Worm (Caenorhabditis elegans) whole organism, L4 larva: Measurements from ENCODE around the gene lsd-1.

Experiments
- D1046.2 ChIP-seq: fragments of 200-800 bp; sonication (Bioruptor generic); IDR thresholded peaks from 2 replicates; pipeline ENCODE4 v1.3.6; 2022; ENCODE audit warnings: missing genetic modification characterization, missing compliant biosample characterization
- F49E8.2 ChIP-seq: sonication (generic microtip); optimal IDR thresholded peaks from 2 replicates; lab custom pipeline; 2016; ENCODE audit warnings: missing compliant biosample characterization, mild to moderate bottlenecking, missing genetic modification characterization, borderline replicate concordance
- R02D3.7 ChIP-seq: fragments of 150-350 bp; sonication (generic microtip); optimal IDR thresholded peaks from 3 replicates; lab custom pipeline; 2014; ENCODE audit warnings: missing biosample characterization, missing genetic modification characterization
- T20F7.1 ChIP-seq: fragments of 200-800 bp; sonication (Bioruptor generic); optimal IDR thresholded peaks from 2 replicates; lab custom pipeline; 2018; ENCODE audit warnings: mild to moderate bottlenecking, missing genetic modification characterization, missing compliant biosample characterization
- Y105C5A.15 ChIP-seq: fragments of 200-800 bp; sonication (Bioruptor generic); IDR thresholded peaks from 2 replicates; pipeline ENCODE4 v1.3.6; 2022; ENCODE audit warnings: missing genetic modification characterization, missing compliant biosample characterization
- Y5F2A.4 ChIP-seq: fragments of 200-800 bp; sonication (Bioruptor generic); optimal IDR thresholded peaks from 2 replicates; lab custom pipeline; 2018; ENCODE audit warnings: mild to moderate bottlenecking, missing genetic modification characterization, missing compliant biosample characterization
- ZK546.5 ChIP-seq, 2 experiments: sonication (generic microtip); optimal IDR thresholded peaks; 2 replicates each; lab custom pipeline; 2017; ENCODE audit warnings: missing biosample characterization in 2 of 2, missing genetic modification characterization in 2 of 2
- aha-1 ChIP-seq: fragments of 150-350 bp; peaks from one replicate; lab custom pipeline; 2014; ENCODE audit warnings: missing biosample characterization, missing genetic modification characterization
- aly-2 ChIP-seq: sonication (generic microtip); optimal IDR thresholded peaks from 2 replicates; lab custom pipeline; 2018; ENCODE audit warnings: missing biosample characterization, missing genetic modification characterization
- ceh-20 ChIP-seq: fragments of 200-800 bp; sonication (Bioruptor generic); IDR thresholded peaks from 2 replicates; pipeline ENCODE4 v1.3.6; 2022; ENCODE audit warnings: missing genetic modification reagents, missing genetic modification characterization, missing compliant biosample characterization
- ces-1 ChIP-seq: fragments of 150-350 bp; sonication (generic microtip); optimal IDR thresholded peaks from 4 replicates; lab custom pipeline; 2014; ENCODE audit warnings: missing biosample characterization, missing genetic modification reagents, missing genetic modification characterization
- daf-16 ChIP-seq, 3 experiments: sonication (generic microtip); optimal IDR thresholded peaks; 2 replicates each; lab custom pipeline; 2016 to 2017; ENCODE audit warnings: missing genetic modification characterization in 3 of 3, missing genetic modification reagents in 3 of 3, mild to moderate bottlenecking in 2 of 3, missing compliant biosample characterization in 2 of 3, missing biosample characterization in 1 of 3, moderate library complexity in 1 of 3
- dve-1 ChIP-seq: sonication (generic microtip); optimal IDR thresholded peaks from 2 replicates; lab custom pipeline; 2017; ENCODE audit warnings: antibody characterized with exemption, mild to moderate bottlenecking, missing genetic modification characterization, missing compliant biosample characterization; ENCODE audit not compliant: insufficient read depth
- egl-43 ChIP-seq: fragments of 200-800 bp; sonication (Bioruptor generic); IDR thresholded peaks from 2 replicates; pipeline ENCODE4 v1.3.6; 2022; ENCODE audit warnings: missing genetic modification reagents, missing genetic modification characterization, missing compliant biosample characterization
- fkh-10 ChIP-seq: fragments of 150-350 bp; optimal IDR thresholded peaks from 2 replicates; lab custom pipeline; 2014; ENCODE audit warnings: missing biosample characterization, missing genetic modification reagents, missing genetic modification characterization
- gei-8 ChIP-seq: fragments of 200-800 bp; sonication (Bioruptor generic); optimal IDR thresholded peaks from 2 replicates; lab custom pipeline; 2018; ENCODE audit warnings: mild to moderate bottlenecking, missing genetic modification characterization, missing compliant biosample characterization
- hif-1 ChIP-seq, 2 experiments: sonication (generic microtip); optimal IDR thresholded peaks; 2 replicates each; lab custom pipeline; 2016 to 2017; ENCODE audit warnings: missing compliant biosample characterization in 2 of 2, missing genetic modification characterization in 2 of 2, missing genetic modification reagents in 2 of 2, missing genotype in 2 of 2, mild to moderate bottlenecking in 1 of 2
- hlh-30 ChIP-seq: sonication (generic microtip); optimal IDR thresholded peaks from 2 replicates; lab custom pipeline; 2017; ENCODE audit warnings: antibody characterized with exemption, mild to moderate bottlenecking, missing genetic modification characterization, missing compliant biosample characterization; ENCODE audit not compliant: insufficient read depth
- lim-7 ChIP-seq: fragments of 200-800 bp; sonication (Bioruptor generic); IDR thresholded peaks from 2 replicates; pipeline ENCODE4 v1.3.6; 2022; ENCODE audit warnings: missing genetic modification characterization, missing compliant biosample characterization
- lin-13 ChIP-seq: fragments of 150-350 bp; optimal IDR thresholded peaks from 2 replicates; lab custom pipeline; 2014; ENCODE audit warnings: missing biosample characterization, missing genetic modification reagents, missing genetic modification characterization
- lin-29 ChIP-seq: fragments of 200-800 bp; sonication (Bioruptor generic); IDR thresholded peaks from 2 replicates; pipeline ENCODE4 v1.3.6; 2022; ENCODE audit warnings: missing genetic modification reagents, missing genetic modification characterization, missing compliant biosample characterization
- lin-38 ChIP-seq: fragments of 200-800 bp; sonication (Bioruptor generic); IDR thresholded peaks from 2 replicates; pipeline ENCODE4 v1.3.6; 2022; ENCODE audit warnings: missing genetic modification reagents, missing genetic modification characterization, missing compliant biosample characterization
- madf-5 ChIP-seq, 2 experiments: fragments of 200-800 bp; sonication (Bioruptor generic); IDR thresholded peaks; 2 replicates each; pipeline ENCODE4 v1.3.6; 2022; ENCODE audit warnings: missing compliant biosample characterization in 2 of 2, missing genetic modification characterization in 2 of 2
- mdl-1 ChIP-seq, 2 experiments: fragments of 150-350 bp in 1 of 2; sonication (generic microtip) in 1 of 2; optimal IDR thresholded peaks; 2 replicates each; lab custom pipeline; 2014 to 2017; ENCODE audit warnings: missing biosample characterization in 2 of 2, missing genetic modification characterization in 2 of 2
- mep-1 ChIP-seq: fragments of 150-350 bp; sonication (generic microtip); optimal IDR thresholded peaks from 3 replicates; lab custom pipeline; 2014; ENCODE audit warnings: missing biosample characterization, missing genetic modification characterization
- mxl-3 ChIP-seq: fragments of 200-800 bp; sonication (Bioruptor generic); optimal IDR thresholded peaks from 2 replicates; lab custom pipeline; 2018; ENCODE audit warnings: mild to moderate bottlenecking, missing genetic modification characterization, missing compliant biosample characterization
- nhr-10 ChIP-seq: fragments of 150-350 bp; optimal IDR thresholded peaks from 2 replicates; lab custom pipeline; 2014; ENCODE audit warnings: missing biosample characterization, missing genetic modification characterization
- nhr-11 ChIP-seq: fragments of 150-350 bp; optimal IDR thresholded peaks from 2 replicates; lab custom pipeline; 2014; ENCODE audit warnings: missing biosample characterization, missing genetic modification characterization
- nhr-111 ChIP-seq: fragments of 200-800 bp; sonication (Bioruptor generic); optimal IDR thresholded peaks from 2 replicates; lab custom pipeline; 2018; ENCODE audit warnings: mild to moderate bottlenecking, missing genetic modification characterization, missing compliant biosample characterization
- nhr-25 ChIP-seq: sonication (generic microtip); optimal IDR thresholded peaks from 2 replicates; lab custom pipeline; 2017; ENCODE audit warnings: missing genetic modification characterization, mild to moderate bottlenecking, missing compliant biosample characterization, antibody characterized with exemption, moderate library complexity, borderline replicate concordance; ENCODE audit not compliant: insufficient read depth
- nhr-28 ChIP-seq: fragments of 150-350 bp; optimal IDR thresholded peaks from 2 replicates; lab custom pipeline; 2014; ENCODE audit warnings: missing biosample characterization, missing genetic modification characterization
- nhr-41 ChIP-seq: fragments of 200-800 bp; sonication (Bioruptor generic); IDR thresholded peaks from 2 replicates; pipeline ENCODE4 v1.3.6; 2022; ENCODE audit warnings: missing genetic modification reagents, missing genetic modification characterization, missing compliant biosample characterization
- nhr-6 ChIP-seq: fragments of 150-350 bp; optimal IDR thresholded peaks from 2 replicates; lab custom pipeline; 2014; ENCODE audit warnings: missing biosample characterization, missing genetic modification characterization
- nhr-77 ChIP-seq: fragments of 150-350 bp; optimal IDR thresholded peaks from 2 replicates; lab custom pipeline; 2014; ENCODE audit warnings: missing biosample characterization, missing genetic modification characterization
- rbr-2 ChIP-seq: sonication (generic microtip); optimal IDR thresholded peaks from 2 replicates; lab custom pipeline; 2016; ENCODE audit warnings: missing genotype, missing genetic modification characterization, missing compliant biosample characterization
- saeg-2 ChIP-seq: fragments of 200-800 bp; sonication (Bioruptor generic); IDR thresholded peaks from 2 replicates; pipeline ENCODE4 v1.3.6; 2022; ENCODE audit warnings: missing genetic modification reagents, missing genetic modification characterization, missing compliant biosample characterization
- sdz-12 ChIP-seq: fragments of 200-800 bp; sonication (Bioruptor generic); optimal IDR thresholded peaks from 2 replicates; lab custom pipeline; 2018; ENCODE audit warnings: mild to moderate bottlenecking, missing genetic modification characterization, missing compliant biosample characterization
- set-16 ChIP-seq: fragments of 200-800 bp; sonication (Bioruptor generic); IDR thresholded peaks from 2 replicates; pipeline ENCODE4 v1.3.6; 2022; ENCODE audit warnings: missing genetic modification reagents, missing genetic modification characterization, missing compliant biosample characterization
- skn-1 ChIP-seq: fragments of 150-350 bp; optimal IDR thresholded peaks from 2 replicates; lab custom pipeline; 2014; ENCODE audit warnings: missing biosample characterization, missing genetic modification characterization
- snpc-1.2 ChIP-seq: fragments of 200-800 bp; sonication (Bioruptor generic); IDR thresholded peaks from 2 replicates; pipeline ENCODE4 v1.3.6; 2022; ENCODE audit warnings: missing genetic modification reagents, missing genetic modification characterization, missing compliant biosample characterization
- spr-1 ChIP-seq: sonication (generic microtip); optimal IDR thresholded peaks from 2 replicates; lab custom pipeline; 2016; ENCODE audit warnings: mild to moderate bottlenecking, missing genetic modification characterization, missing compliant biosample characterization
- tag-97 ChIP-seq: fragments of 200-800 bp; sonication (Bioruptor generic); IDR thresholded peaks from 2 replicates; pipeline ENCODE4 v1.3.6; 2022; ENCODE audit warnings: missing genetic modification characterization, missing compliant biosample characterization
- tra-1 ChIP-seq: fragments of 200-800 bp; sonication (Bioruptor generic); IDR thresholded peaks from 2 replicates; pipeline ENCODE4 v1.3.6; 2022; ENCODE audit warnings: missing genetic modification reagents, missing genetic modification characterization, missing compliant biosample characterization
- zag-1 ChIP-seq: fragments of 150-350 bp; optimal IDR thresholded peaks from 2 replicates; lab custom pipeline; 2014; ENCODE audit warnings: missing biosample characterization, missing genetic modification characterization

Gene lsd-1

DNA sequence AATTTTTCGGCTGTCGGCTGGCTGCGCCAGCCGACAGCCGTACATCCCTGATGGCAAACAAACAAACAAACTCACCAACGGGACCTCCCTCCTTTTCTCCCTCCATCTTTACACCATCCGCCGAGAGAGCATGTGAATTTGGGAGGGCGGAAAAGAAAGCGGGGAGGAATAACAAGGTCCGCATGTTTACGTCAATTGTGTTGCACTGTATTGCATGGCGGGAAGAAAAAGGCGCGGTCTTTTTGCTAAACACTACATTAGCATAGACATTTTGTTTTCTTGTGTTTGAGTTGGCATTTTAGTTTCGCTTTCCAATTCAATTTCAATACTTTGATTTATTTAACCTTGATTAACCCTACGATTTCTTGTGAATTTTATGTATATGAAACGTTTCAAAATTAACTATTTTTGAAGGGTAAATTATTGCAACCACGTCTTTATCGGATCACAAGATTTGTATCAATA is 39.3 kb downstream of the lsd-1 start, which contains the start of gene C49F5.6:
Gene C49F5.6, plus strand, starts transcription at position 415 of the 465 bp plus-strand sequence.
- TF ChIP-seq nhr-11 (tag; lab: Kevin White, UChicago): no peak
- peak in 1 of 2 experiments; percentile 28 for TF ChIP-seq daf-16 (GFP tag; optimal IDR thresholded peaks at IDR 0.05; lab: Kevin White, UChicago)
- TF ChIP-seq daf-16 (tag; optimal IDR thresholded peaks at IDR 0.05; lab: Kevin White, UChicago): no peak

DNA sequence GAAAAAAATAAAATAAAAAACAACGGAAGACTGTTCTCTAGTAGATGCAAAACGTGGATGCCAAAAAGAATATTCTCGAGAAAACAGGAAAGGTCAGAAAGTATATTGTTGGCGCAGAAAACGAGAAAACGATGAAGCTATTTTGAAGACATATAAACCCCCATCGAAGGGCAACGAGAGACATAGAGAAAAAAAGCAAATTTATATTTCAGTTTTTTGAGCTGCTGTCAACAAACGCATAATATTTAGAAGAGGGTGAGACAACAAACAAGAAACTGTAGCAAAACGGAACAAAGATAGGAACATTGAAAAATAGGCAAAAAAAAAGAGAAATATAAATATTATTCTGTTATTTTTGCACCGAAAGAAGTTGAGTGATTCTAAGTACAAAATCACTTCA is 43.6 kb downstream of the lsd-1 start:
- TF ChIP-seq tag-97 (no peak), daf-16 (GFP tag; optimal IDR thresholded peaks at IDR 0.05; lab: Kevin White, UChicago) (no peak), daf-16 (tag; optimal IDR thresholded peaks at IDR 0.05; lab: Kevin White, UChicago) (peak; percentile 92), nhr-77 (tag; lab: Kevin White, UChicago) (no peak), dve-1 (tag; lab: Kevin White, UChicago) (peak; percentile 72), sdz-12 (GFP tag; lab: Kevin White, UChicago) (no peak), lin-29 (GFP tag; lab: Robert Waterston, UW) (no peak), hif-1 (tag; optimal IDR thresholded peaks at IDR 0.05; lab: Kevin White, UChicago) (no peak), aha-1 (tag; lab: Kevin White, UChicago) (no peak), nhr-10 (tag; lab: Kevin White, UChicago) (no peak), rbr-2 (tag; lab: Kevin White, UChicago) (no peak)

DNA sequence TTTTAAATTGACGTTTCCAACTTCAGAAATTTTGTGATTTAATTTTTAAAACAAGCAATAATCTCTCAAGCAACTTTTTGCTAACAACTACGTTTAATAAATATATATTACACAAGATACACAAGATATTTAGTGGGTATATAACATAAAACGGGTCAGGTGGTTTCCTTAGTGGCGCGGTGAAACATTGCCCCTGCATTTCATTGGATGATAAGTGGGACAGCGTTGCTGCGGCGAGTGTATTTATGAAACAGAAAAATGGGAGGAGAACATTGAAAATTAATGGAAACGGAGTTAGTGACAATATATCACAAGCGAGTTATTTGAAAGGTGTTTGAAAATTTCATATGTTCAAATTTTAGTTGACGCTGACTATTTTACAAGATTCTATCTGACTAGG is 44.1 kb downstream of the lsd-1 start:
- TF ChIP-seq ces-1 (no peak), mep-1 (no peak), nhr-25 (no peak), mdl-1 (tag; optimal IDR thresholded peaks at IDR 0.05; lab: Kevin White, UChicago) (no peak), mxl-3 (GFP tag; lab: Kevin White, UChicago) (peak; percentile 49), nhr-28 (tag; lab: Kevin White, UChicago) (peak; percentile 51), lim-7 (GFP tag; lab: Robert Waterston, UW) (no peak), madf-5 (GFP tag; IDR thresholded peaks at IDR 0.05; lab: Robert Waterston, UW) (no peak), ZK546.5 (tag; optimal IDR thresholded peaks at IDR 0.05; lab: Kevin White, UChicago) (no peak), sdz-12 (GFP tag; lab: Kevin White, UChicago) (no peak), daf-16 (GFP tag; optimal IDR thresholded peaks at IDR 0.05; lab: Kevin White, UChicago) (no peak), daf-16 (tag; optimal IDR thresholded peaks at IDR 0.05; lab: Kevin White, UChicago) (peak; percentile 16), skn-1 (no peak), egl-43 (no peak), T20F7.1 (GFP tag; lab: Kevin White, UChicago) (no peak), dve-1 (tag; lab: Kevin White, UChicago) (peak; percentile 15), lin-38 (GFP tag; lab: Robert Waterston, UW) (no peak), D1046.2 (GFP tag; lab: Robert Waterston, UW) (no peak), tra-1 (GFP tag; lab: Robert Waterston, UW) (no peak), hlh-30 (tag; lab: Kevin White, UChicago) (peak; percentile 66)

DNA sequence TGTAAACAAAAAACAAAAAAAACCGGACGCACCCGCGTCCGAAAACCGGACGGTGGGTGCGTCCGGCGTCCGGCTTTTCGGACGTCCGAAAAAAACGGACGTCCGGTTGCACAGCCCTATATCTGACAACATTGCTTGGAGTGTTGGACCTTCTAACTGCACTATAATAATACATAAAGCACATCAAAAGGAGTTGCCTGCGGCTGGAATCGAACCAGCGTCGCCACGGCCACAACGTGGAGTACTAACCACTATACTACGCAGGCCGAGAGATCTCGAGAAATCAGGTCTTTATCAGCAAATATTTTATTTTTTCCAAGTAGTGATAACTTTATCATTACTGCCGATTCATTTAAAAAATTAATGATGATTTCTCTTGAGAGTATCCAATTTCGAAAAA is 44.7 kb downstream of the lsd-1 start:
- TF ChIP-seq nhr-77 (tag; lab: Kevin White, UChicago): no peak
- peak; percentile 79 for TF ChIP-seq snpc-1.2 (GFP tag; lab: Robert Waterston, UW)
- TF ChIP-seq zag-1 (tag; lab: Kevin White, UChicago): no peak
- TF ChIP-seq nhr-25: no peak
- TF ChIP-seq ceh-20 (GFP tag; lab: Robert Waterston, UW): no peak
- TF ChIP-seq R02D3.7 (tag; lab: Kevin White, UChicago): no peak
- no peak for TF ChIP-seq nhr-6 (tag; lab: Kevin White, UChicago)
- TF ChIP-seq saeg-2 (GFP tag; lab: Robert Waterston, UW): no peak
- TF ChIP-seq fkh-10 (GFP tag; lab: Kevin White, UChicago): no peak
- TF ChIP-seq nhr-41 (GFP tag; lab: Robert Waterston, UW): peak; percentile 49; the same call in 1 of the 2 replicates
- TF ChIP-seq set-16 (GFP tag; lab: Robert Waterston, UW): no peak; the same call in 1 of the 2 replicates
- TF ChIP-seq spr-1: no peak
- no peak for TF ChIP-seq gei-8 (GFP tag; lab: Kevin White, UChicago)
- TF ChIP-seq mep-1: no peak
- TF ChIP-seq aly-2 (tag; lab: Kevin White, UChicago): no peak
- peak in 1 of 2 experiments; percentile 18 for TF ChIP-seq daf-16 (GFP tag; optimal IDR thresholded peaks at IDR 0.05; lab: Kevin White, UChicago)
- TF ChIP-seq daf-16 (tag; optimal IDR thresholded peaks at IDR 0.05; lab: Kevin White, UChicago): peak; percentile 73
- TF ChIP-seq Y5F2A.4 (GFP tag; lab: Kevin White, UChicago): no peak
- TF ChIP-seq F49E8.2: no peak
- TF ChIP-seq nhr-111: no peak
- peak; percentile 10 for TF ChIP-seq lin-13
- no peak for TF ChIP-seq Y105C5A.15 (GFP tag; lab: Robert Waterston, UW)
